Worm (Caenorhabditis elegans): ENCODE data around the gene T23F11.11.
A peak's percentile ranks its signal among the peaks of the same experiment; 100 is the strongest.

DNA sequence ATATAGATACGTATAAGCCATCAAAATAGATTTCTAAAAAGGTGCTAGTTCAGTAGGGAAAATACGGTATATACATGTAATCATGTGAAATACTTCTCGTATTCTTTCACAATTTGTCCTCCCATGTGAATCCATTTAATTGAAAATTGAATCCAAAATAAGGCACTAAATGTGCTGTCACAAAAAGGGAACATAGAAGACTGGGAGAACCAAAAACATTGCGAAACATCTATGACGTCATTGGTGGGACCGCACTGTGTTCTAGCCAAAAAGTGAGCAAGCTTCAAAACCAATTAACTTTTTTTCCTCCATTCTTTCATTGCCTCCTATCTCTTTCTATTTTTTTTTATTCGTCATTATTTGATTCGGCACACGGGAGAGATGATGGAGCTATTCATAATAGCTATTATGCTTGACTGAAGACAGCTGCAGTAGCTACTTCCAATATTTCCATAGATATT is 13.0 kb downstream of the T23F11.11 start, which contains the start of gene cdka-1:
- TF ChIP-seq dao-5 (tag; optimal IDR thresholded peaks at IDR 0.05) (no peak), him-1 (tag; optimal IDR thresholded peaks at IDR 0.05) (peak; percentile 29), W03F9.2 (tag; optimal IDR thresholded peaks at IDR 0.05) (no peak)

Data from whole organism, L4/young adult.